Fruit fly (Drosophila melanogaster): Measurements from ENCODE around the gene Ugt307A1.

Gene Ugt307A1

dm6 chr2L:7050492-7051182 lies 17.1 kb upstream of the Ugt307A1 start (continued):
- TF ChIP-seq Hr4 (GFP tag; optimal IDR thresholded peaks at IDR 0.05) (no peak), Eip78C (GFP tag) (peak; percentile 30), pdm3 (GFP tag; optimal IDR thresholded peaks at IDR 0.05) (no peak), Ets96B (tag; optimal IDR thresholded peaks at IDR 0.05) (no peak), CG6163 (GFP tag; IDR thresholded peaks at IDR 0.05) (peak; percentile 42; the same call in 2 of the 3 replicates), CG11902 (GFP tag; optimal IDR thresholded peaks at IDR 0.05) (no peak), Hr39 (GFP tag; optimal IDR thresholded peaks at IDR 0.05) (no peak), CG6276 (GFP tag; optimal IDR thresholded peaks at IDR 0.05) (no peak), eg (GFP tag; IDR thresholded peaks at IDR 0.05) (no peak), Sox14 (GFP tag; optimal IDR thresholded peaks at IDR 0.05) (peak; percentile 21)

- TF ChIP-seq Eip78C (GFP tag) (peak; percentile 45), CG3919 (GFP tag; optimal IDR thresholded peaks at IDR 0.05) (no peak)
Measured at dm6 chr2L:7051740-7052139, 16.0 kb upstream of the Ugt307A1 start.

- TF ChIP-seq cyc (GFP tag; optimal IDR thresholded peaks at IDR 0.05) (peak; percentile 23), topi (GFP tag; optimal IDR thresholded peaks at IDR 0.05) (peak; percentile 49), CG31627 (GFP tag; optimal IDR thresholded peaks at IDR 0.05) (peak; percentile 7), dac (GFP tag; optimal IDR thresholded peaks at IDR 0.05) (no peak), CG8119 (GFP tag; IDR thresholded peaks at IDR 0.05) (peak; percentile 63; the same call in 2 of the 3 replicates), CG11294 (GFP tag; IDR thresholded peaks at IDR 0.05) (no peak), CG6792 (GFP tag; optimal IDR thresholded peaks at IDR 0.05) (no peak), Sox14 (GFP tag; optimal IDR thresholded peaks at IDR 0.05) (peak; percentile 46), Blimp-1 (GFP tag; optimal IDR thresholded peaks at IDR 0.05) (peak; percentile 77), net (GFP tag; optimal IDR thresholded peaks at IDR 0.05) (no peak), CG4318 (GFP tag; optimal IDR thresholded peaks at IDR 0.05) (no peak), CG15336 (GFP tag; IDR thresholded peaks at IDR 0.05) (0 out of 2 replicates have a peak, but pooled peaks have one; percentile 10), CG6276 (GFP tag; optimal IDR thresholded peaks at IDR 0.05) (no peak), lz (GFP tag; optimal IDR thresholded peaks at IDR 0.05) (peak; percentile 28), Sox15 (GFP tag; optimal IDR thresholded peaks at IDR 0.05) (no peak), CG3032 (tag; optimal IDR thresholded peaks at IDR 0.05) (peak; percentile 30), CG7368 (GFP tag; optimal IDR thresholded peaks at IDR 0.05) (no peak), fkh (GFP tag; optimal IDR thresholded peaks at IDR 0.05) (no peak), vri (GFP tag; optimal IDR thresholded peaks at IDR 0.05) (peak; percentile 99), Eip78C (GFP tag) (peak; percentile 76), Eip75B (GFP tag; optimal IDR thresholded peaks at IDR 0.05) (peak; percentile 24), esn (GFP tag; optimal IDR thresholded peaks at IDR 0.05) (peak; percentile 48), Eip93F (GFP tag; optimal IDR thresholded peaks at IDR 0.05) (peak; percentile 63)
Measured at dm6 chr2L:7056189-7056926, 11.4 kb upstream of the Ugt307A1 start, which contains the start of gene Mnn1. TSS of gene Mnn1 (plus strand) at chr2L:7056301.

- TF ChIP-seq spab (GFP tag; optimal IDR thresholded peaks at IDR 0.05) (no peak), ss (GFP tag; optimal IDR thresholded peaks at IDR 0.05) (no peak), net (GFP tag; optimal IDR thresholded peaks at IDR 0.05) (no peak), CG32006 (GFP tag; optimal IDR thresholded peaks at IDR 0.05) (no peak), Eip78C (GFP tag) (no peak), Hr38 (GFP tag; optimal IDR thresholded peaks at IDR 0.05) (no peak), CG31627 (GFP tag; optimal IDR thresholded peaks at IDR 0.05) (no peak), CG3032 (tag; optimal IDR thresholded peaks at IDR 0.05) (no peak), CG9139 (GFP tag; optimal IDR thresholded peaks at IDR 0.05) (no peak), CG3919 (GFP tag; optimal IDR thresholded peaks at IDR 0.05) (no peak), svp (GFP tag) (no peak)
Measured at dm6 chr2L:7060751-7061150, 7.0 kb upstream of the Ugt307A1 start, which contains the start of gene Mst27D. TSS of gene Mst27D (minus strand) at chr2L:7060851.

Data from whole organism, prepupa.